Worm (Caenorhabditis elegans) whole organism, L1 larva: Measurements from ENCODE around the gene oac-23.

ENCODE experiments used
- aha-1 ChIP-seq: fragments of 150-350 bp; optimal IDR thresholded peaks from 2 replicates; lab custom pipeline; 2014; ENCODE audit warnings: missing biosample characterization, missing genetic modification characterization
- alr-1 ChIP-seq: fragments of 200-800 bp; sonication (Bioruptor generic); optimal IDR thresholded peaks from 2 replicates; lab custom pipeline; 2018; ENCODE audit warnings: borderline replicate concordance, mild to moderate bottlenecking, missing genetic modification characterization, missing compliant biosample characterization
- blmp-1 ChIP-seq: fragments of 150-350 bp; optimal IDR thresholded peaks from 2 replicates; lab custom pipeline; 2014; ENCODE audit warnings: missing biosample characterization, missing genetic modification characterization
- hlh-17 ChIP-seq: fragments of 200-800 bp; sonication (Bioruptor generic); optimal IDR thresholded peaks from 2 replicates; lab custom pipeline; 2018; ENCODE audit warnings: missing genetic modification characterization, mild to moderate bottlenecking, missing compliant biosample characterization, moderate library complexity, borderline replicate concordance
- pqm-1 ChIP-seq: sonication (generic microtip); optimal IDR thresholded peaks from 3 replicates; lab custom pipeline; 2017; ENCODE audit warnings: missing biosample characterization, missing genetic modification characterization
- snu-23 ChIP-seq: sonication (generic microtip); optimal IDR thresholded peaks from 2 replicates; lab custom pipeline; 2016; ENCODE audit warnings: missing genetic modification characterization, missing compliant biosample characterization
- zag-1 ChIP-seq: fragments of 150-350 bp; optimal IDR thresholded peaks from 2 replicates; lab custom pipeline; 2014; ENCODE audit warnings: missing biosample characterization, missing genetic modification characterization

DNA sequence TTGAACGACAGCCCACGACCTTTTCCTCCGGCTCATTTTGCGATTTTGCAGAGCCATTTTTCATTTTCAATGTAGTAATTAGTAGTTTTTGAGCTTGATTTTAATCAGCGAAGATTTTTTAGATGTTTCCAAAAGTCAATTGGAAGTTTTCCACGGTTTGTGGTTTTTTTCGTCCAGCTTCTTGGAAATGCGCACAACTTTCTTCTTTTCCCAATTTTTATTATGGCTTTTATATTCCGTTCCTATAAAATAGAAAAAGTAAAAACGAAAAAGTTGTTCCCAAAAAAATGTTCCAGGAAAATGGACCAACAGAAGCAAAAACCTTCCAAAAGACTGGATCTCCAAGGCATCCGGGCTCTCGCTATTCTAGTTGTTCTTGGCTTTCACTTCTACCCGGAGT is 4.1 kb downstream of the oac-23 start, which contains the start of gene oac-22:
- TF ChIP-seq pqm-1 (tag; lab: Kevin White, UChicago) (no peak), hlh-17 (GFP tag; lab: Kevin White, UChicago) (no peak), zag-1 (no peak), snu-23 (no peak), alr-1 (tag; lab: Kevin White, UChicago) (no peak), aha-1 (tag; lab: Kevin White, UChicago) (no peak), blmp-1 (tag; lab: Kevin White, UChicago) (no peak)
